Worm (Caenorhabditis elegans): Measurements from ENCODE around the gene R05D3.3.

ce11 chrIII:8331779-8332178 lies 32.0 kb upstream of the R05D3.3 start, which contains the start of the genes mrps-18A and ZC262.2:
- no peak for TF ChIP-seq ama-1 (optimal IDR thresholded peaks at IDR 0.05)
- TF ChIP-seq F13C5.2 (tag; optimal IDR thresholded peaks at IDR 0.05), result no peak
- TF ChIP-seq hmbx-1 (tag; optimal IDR thresholded peaks at IDR 0.05), result no peak
- no peak for TF ChIP-seq B0310.2 (tag; optimal IDR thresholded peaks at IDR 0.05)
- TF ChIP-seq sea-1 (GFP tag; conservative IDR thresholded peaks at IDR 0.05), result no peak
- TF ChIP-seq ceh-36 (tag; optimal IDR thresholded peaks at IDR 0.05), result no peak
- TF ChIP-seq ceh-13 (GFP tag; optimal IDR thresholded peaks at IDR 0.05), result no peak
- TF ChIP-seq flt-1 (GFP tag; IDR thresholded peaks at IDR 0.05), result no peak
- TF ChIP-seq pes-1 (GFP tag; IDR thresholded peaks at IDR 0.05), result no peak
- no peak for TF ChIP-seq hnd-1 (tag; optimal IDR thresholded peaks at IDR 0.05)
- no peak for TF ChIP-seq tra-4 (tag; optimal IDR thresholded peaks at IDR 0.05)
- no peak for TF ChIP-seq hmg-4 (GFP tag; optimal IDR thresholded peaks at IDR 0.05)
- no peak for TF ChIP-seq tbx-11 (GFP tag; IDR thresholded peaks at IDR 0.05)
